Fruit fly (Drosophila melanogaster): Measurements from ENCODE around the gene CG4069.

CG4069 gene

DNA sequence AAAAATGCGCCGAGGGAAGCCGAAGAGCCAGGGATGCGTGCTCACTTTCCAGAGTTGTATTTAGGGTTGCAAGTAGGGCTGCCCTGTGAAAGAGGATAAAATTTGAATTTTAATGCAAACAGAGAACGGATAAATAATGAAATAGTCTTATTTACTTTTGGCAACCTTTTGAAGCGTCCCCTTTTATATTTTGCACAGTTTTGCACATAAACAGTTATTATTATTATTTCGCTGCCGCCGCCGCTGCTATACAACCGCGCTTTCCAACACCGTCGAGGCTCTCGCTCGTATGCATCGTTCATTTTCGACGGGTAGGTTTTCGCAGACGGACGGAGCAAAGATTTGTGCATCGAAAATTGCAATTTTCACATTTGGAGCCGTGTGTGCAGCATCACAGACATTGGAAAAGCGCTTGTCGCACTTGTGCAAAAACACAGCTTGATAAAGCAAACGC, 22.3 kb downstream of the CG4069 start, which contains the start of the genes sti and tral (continued):
- TF ChIP-seq en (GFP tag; optimal IDR thresholded peaks at IDR 0.05) (peak; percentile 78), CG12299 (tag; optimal IDR thresholded peaks at IDR 0.05) (peak; percentile 68), ind (GFP tag; optimal IDR thresholded peaks at IDR 0.05) (peak; percentile 91), chn (GFP tag; optimal IDR thresholded peaks at IDR 0.05) (peak; percentile 94), Blimp-1 (GFP tag; optimal IDR thresholded peaks at IDR 0.05) (peak; percentile 76), D (optimal IDR thresholded peaks at IDR 0.05) (peak; percentile 33), D (GFP tag; optimal IDR thresholded peaks at IDR 0.05) (peak; percentile 64), nerfin-1 (tag; optimal IDR thresholded peaks at IDR 0.05) (peak; percentile 81), CG7786 (GFP tag; optimal IDR thresholded peaks at IDR 0.05) (peak; percentile 95), sisA (GFP tag; IDR thresholded peaks at IDR 0.05) (peak; percentile 87), CG32772 (GFP tag; IDR thresholded peaks at IDR 0.05) (peak; percentile 79), dpn (GFP tag; optimal IDR thresholded peaks at IDR 0.05) (peak; percentile 93 to 96), oc (tag; optimal IDR thresholded peaks at IDR 0.05) (no peak), CG11695 (GFP tag; IDR thresholded peaks at IDR 0.05) (peak; percentile 68; the same call in 2 of the 3 replicates), bowl (GFP tag; IDR thresholded peaks at IDR 0.05) (0 out of 2 replicates have a peak, but pooled peaks have one; percentile 50), CG12236 (GFP tag; optimal IDR thresholded peaks at IDR 0.05) (peak; percentile 87), lmd (GFP tag; IDR thresholded peaks at IDR 0.05) (peak; percentile 84), CG4282 (GFP tag; optimal IDR thresholded peaks at IDR 0.05) (peak; percentile 90), pnt (GFP tag; optimal IDR thresholded peaks at IDR 0.05) (peak; percentile 92), E2f1 (GFP tag; IDR thresholded peaks at IDR 0.05) (peak; percentile 74), CG10321 (GFP tag; IDR thresholded peaks at IDR 0.05) (peak; percentile 57), mam (GFP tag; optimal IDR thresholded peaks at IDR 0.05) (peak; percentile 97), pan (optimal IDR thresholded peaks at IDR 0.05) (no peak), pan (GFP tag; optimal IDR thresholded peaks at IDR 0.05 in 1 of 2, IDR thresholded peaks at IDR 0.05 in 1 of 2) (peak in 1 of 2 experiments; percentile 86), ase (GFP tag; IDR thresholded peaks at IDR 0.05) (peak; percentile 78), psq (GFP tag; optimal IDR thresholded peaks at IDR 0.05) (peak; percentile 74), Ptx1 (GFP tag; IDR thresholded peaks at IDR 0.05) (peak; percentile 90), CG11723 (GFP tag; optimal IDR thresholded peaks at IDR 0.05) (peak; percentile 84), dmrt11E (tag; optimal IDR thresholded peaks at IDR 0.05) (peak; percentile 75), CG8478 (optimal IDR thresholded peaks at IDR 0.05) (no peak), MBD-R2 (GFP tag; IDR thresholded peaks at IDR 0.05) (peak; percentile 91), shn (GFP tag; optimal IDR thresholded peaks at IDR 0.05) (peak; percentile 92), CG11560 (tag; IDR thresholded peaks at IDR 0.05) (peak; percentile 81), sna (GFP tag; IDR thresholded peaks at IDR 0.05; ENCODE audit: partially characterized antibody) (0 out of 2 replicates have a peak, but pooled peaks have one; percentile 17)

dm6 chr3L:12507571-12507970, 29.5 kb downstream of the CG4069 start, which contains the start of gene CG10654:
TSS of gene CG10654 (minus strand) at chr3L:12507840.
- TF ChIP-seq salm (tag; optimal IDR thresholded peaks at IDR 0.05): no peak
- no peak for TF ChIP-seq sima (GFP tag; optimal IDR thresholded peaks at IDR 0.05)
- 0 out of 3 replicates have a peak, but pooled peaks have one; percentile 38 for TF ChIP-seq CG6791 (GFP tag; IDR thresholded peaks at IDR 0.05; ENCODE audit: partially characterized antibody)
- TF ChIP-seq Rfx (GFP tag; IDR thresholded peaks at IDR 0.05): 0 out of 2 replicates have a peak, but pooled peaks have one; percentile 18
- peak; percentile 60; the same call in 2 of the 3 replicates for TF ChIP-seq ci (GFP tag; IDR thresholded peaks at IDR 0.05)
- peak; percentile 28 for TF ChIP-seq CG15514 (GFP tag; optimal IDR thresholded peaks at IDR 0.05)
- no peak for TF ChIP-seq CG2116 (GFP tag; optimal IDR thresholded peaks at IDR 0.05)
- TF ChIP-seq Awh (GFP tag; IDR thresholded peaks at IDR 0.05): 0 out of 2 replicates have a peak, but pooled peaks have one; percentile 11
- TF ChIP-seq CG13296 (GFP tag; optimal IDR thresholded peaks at IDR 0.05): peak; percentile 15
- TF ChIP-seq E2f2 (GFP tag; IDR thresholded peaks at IDR 0.05): peak; percentile 10; the same call in 1 of the 2 replicates
- TF ChIP-seq pb (GFP tag; optimal IDR thresholded peaks at IDR 0.05): peak; percentile 9
- peak; percentile 70 for TF ChIP-seq Med (GFP tag)
- no peak for TF ChIP-seq NFAT (GFP tag; IDR thresholded peaks at IDR 0.05)
- peak; percentile 37 for TF ChIP-seq CG18599 (GFP tag; optimal IDR thresholded peaks at IDR 0.05)
- TF ChIP-seq CG6175 (GFP tag; IDR thresholded peaks at IDR 0.05): peak; percentile 14; the same call in 1 of the 3 replicates
- TF ChIP-seq CG7987 (GFP tag; optimal IDR thresholded peaks at IDR 0.05): peak; percentile 33
- peak; percentile 38 for TF ChIP-seq Ets97D (GFP tag; optimal IDR thresholded peaks at IDR 0.05)
- TF ChIP-seq da (GFP tag; optimal IDR thresholded peaks at IDR 0.05): no peak
- TF ChIP-seq CG11504 (tag; optimal IDR thresholded peaks at IDR 0.05): no peak
